Fruit fly (Drosophila melanogaster): ENCODE data around the gene CG1544.

The CG1544 gene

dm6 chr3R:31168968-31169367 is 27.7 kb upstream of the CG1544 start, which contains the start of gene stops (continued):
- no peak for TF ChIP-seq cg (GFP tag; optimal IDR thresholded peaks at IDR 0.05)
- TF ChIP-seq CG7556 (GFP tag; optimal IDR thresholded peaks at IDR 0.05): peak; percentile 10
- TF ChIP-seq HLH4C (GFP tag; IDR thresholded peaks at IDR 0.05; ENCODE audit: partially characterized antibody): no peak
- no peak for TF ChIP-seq H2.0 (GFP tag; IDR thresholded peaks at IDR 0.05)
- no peak for TF ChIP-seq cad (GFP tag; optimal IDR thresholded peaks at IDR 0.05)
- no peak for TF ChIP-seq cato (GFP tag; optimal IDR thresholded peaks at IDR 0.05; ENCODE audit: borderline replicate concordance)
- no peak for TF ChIP-seq CG6654 (GFP tag; optimal IDR thresholded peaks at IDR 0.05)
- TF ChIP-seq sc (optimal IDR thresholded peaks at IDR 0.05): no peak
- TF ChIP-seq sc (GFP tag; optimal IDR thresholded peaks at IDR 0.05): peak; percentile 64
- peak; percentile 15 for TF ChIP-seq CG14965 (GFP tag; optimal IDR thresholded peaks at IDR 0.05; ENCODE audit: borderline replicate concordance)
- TF ChIP-seq CG11504 (tag; optimal IDR thresholded peaks at IDR 0.05): peak; percentile 14
- peak; percentile 36 for TF ChIP-seq CG1603 (tag; optimal IDR thresholded peaks at IDR 0.05)
- no peak for TF ChIP-seq ERR (GFP tag; optimal IDR thresholded peaks at IDR 0.05)
- no peak for TF ChIP-seq CG7271 (tag; optimal IDR thresholded peaks at IDR 0.05)
- TF ChIP-seq CG30020 (tag; optimal IDR thresholded peaks at IDR 0.05): no peak
- no peak for TF ChIP-seq CG43689 (GFP tag; IDR thresholded peaks at IDR 0.05)
- TF ChIP-seq dimm (GFP tag; IDR thresholded peaks at IDR 0.05): no peak
- no peak for TF ChIP-seq org-1 (GFP tag; optimal IDR thresholded peaks at IDR 0.05)
- TF ChIP-seq CG9437 (GFP tag; optimal IDR thresholded peaks at IDR 0.05): no peak
- TF ChIP-seq emc (GFP tag; optimal IDR thresholded peaks at IDR 0.05): no peak
- no peak for TF ChIP-seq tll (GFP tag; optimal IDR thresholded peaks at IDR 0.05)
- TF ChIP-seq Dip2 (GFP tag; IDR thresholded peaks at IDR 0.05): no peak
- TF ChIP-seq pb (GFP tag; optimal IDR thresholded peaks at IDR 0.05): no peak
- peak; percentile 5 for TF ChIP-seq CG2116 (GFP tag; optimal IDR thresholded peaks at IDR 0.05)
- TF ChIP-seq zen (tag; optimal IDR thresholded peaks at IDR 0.05): no peak
- 0 out of 2 replicates have a peak, but pooled peaks have one; percentile 30 for TF ChIP-seq CG32532 (GFP tag; IDR thresholded peaks at IDR 0.05)
- TF ChIP-seq vvl (GFP tag; IDR thresholded peaks at IDR 0.05): peak; percentile 50
- TF ChIP-seq Xbp1 (GFP tag; optimal IDR thresholded peaks at IDR 0.05): peak; percentile 28
- TF ChIP-seq Fer3 (tag; optimal IDR thresholded peaks at IDR 0.05): peak; percentile 52
- no peak for TF ChIP-seq repo (GFP tag; optimal IDR thresholded peaks at IDR 0.05)
- no peak for TF ChIP-seq Dfd (GFP tag; optimal IDR thresholded peaks at IDR 0.05)
- peak; percentile 12 for TF ChIP-seq CG3281 (GFP tag; optimal IDR thresholded peaks at IDR 0.05)
- TF ChIP-seq CG34376 (GFP tag; optimal IDR thresholded peaks at IDR 0.05): peak; percentile 13
- TF ChIP-seq Rfx (GFP tag; IDR thresholded peaks at IDR 0.05): 0 out of 2 replicates have a peak, but pooled peaks have one; percentile 25
- TF ChIP-seq Trl (optimal IDR thresholded peaks at IDR 0.05): peak; percentile 70 to 82
- TF ChIP-seq Trl (GFP tag; optimal IDR thresholded peaks at IDR 0.05): peak; percentile 59
- TF ChIP-seq her (GFP tag; optimal IDR thresholded peaks at IDR 0.05): no peak
- TF ChIP-seq CG4617 (GFP tag; optimal IDR thresholded peaks at IDR 0.05; ENCODE audit: borderline replicate concordance): no peak
- no peak for TF ChIP-seq Atf-2 (GFP tag; optimal IDR thresholded peaks at IDR 0.05)
- TF ChIP-seq z (GFP tag; IDR thresholded peaks at IDR 0.05): peak; percentile 13; the same call in 1 of the 3 replicates
- TF ChIP-seq eve (GFP tag; optimal IDR thresholded peaks at IDR 0.05): no peak
- peak; percentile 22 for TF ChIP-seq CG15514 (GFP tag; optimal IDR thresholded peaks at IDR 0.05)
- TF ChIP-seq Jarid2 (GFP tag; optimal IDR thresholded peaks at IDR 0.05): peak; percentile 38
- no peak for TF ChIP-seq CG9797 (GFP tag; optimal IDR thresholded peaks at IDR 0.05)
- 0 out of 3 replicates have a peak, but pooled peaks have one; percentile 12 for TF ChIP-seq Optix (GFP tag; IDR thresholded peaks at IDR 0.05)
- no peak for TF ChIP-seq Ssrp (tag; optimal IDR thresholded peaks at IDR 0.05)
- no peak for TF ChIP-seq en (GFP tag; optimal IDR thresholded peaks at IDR 0.05)
- no peak for TF ChIP-seq knrl (GFP tag; IDR thresholded peaks at IDR 0.05; ENCODE audit: partially characterized antibody)
- no peak for TF ChIP-seq cas (GFP tag; IDR thresholded peaks at IDR 0.05)
- TF ChIP-seq chm (GFP tag; IDR thresholded peaks at IDR 0.05): peak; percentile 74
- TF ChIP-seq ATbp (GFP tag; optimal IDR thresholded peaks at IDR 0.05): peak; percentile 80
